Worm (Caenorhabditis elegans): Measurements from ENCODE around the gene str-131.

Gene str-131

ce11 chrV:8081579-8081978 is at the start of gene str-131:
Gene str-131 (minus strand): TSS chrV:8081679.
- no peak for TF ChIP-seq flt-1 (GFP tag; IDR thresholded peaks at IDR 0.05)
- TF ChIP-seq T22C8.4 (GFP tag; IDR thresholded peaks at IDR 0.05), result no peak
- TF ChIP-seq ref-1 (GFP tag; conservative IDR thresholded peaks at IDR 0.05), result no peak
- TF ChIP-seq cog-1 (tag; optimal IDR thresholded peaks at IDR 0.05), result no peak
- TF ChIP-seq ztf-29 (GFP tag; IDR thresholded peaks at IDR 0.05), result no peak
- no peak for TF ChIP-seq tab-1 (GFP tag; IDR thresholded peaks at IDR 0.05)
- no peak for TF ChIP-seq med-1 (GFP tag; optimal IDR thresholded peaks at IDR 0.05; ENCODE audit: insufficient read depth)

ce11 chrV:8130812-8131211 is 49.3 kb upstream of the str-131 start:
- TF ChIP-seq ztf-29 (GFP tag; IDR thresholded peaks at IDR 0.05) (no peak), T22C8.4 (GFP tag; IDR thresholded peaks at IDR 0.05) (no peak), klf-2 (GFP tag; conservative IDR thresholded peaks at IDR 0.05) (no peak), ref-1 (GFP tag; conservative IDR thresholded peaks at IDR 0.05) (no peak), flt-1 (GFP tag; IDR thresholded peaks at IDR 0.05) (no peak), med-1 (GFP tag; optimal IDR thresholded peaks at IDR 0.05; ENCODE audit: insufficient read depth) (no peak), cog-1 (tag; optimal IDR thresholded peaks at IDR 0.05) (no peak), ztf-23 (GFP tag; IDR thresholded peaks at IDR 0.05) (no peak), tab-1 (GFP tag; IDR thresholded peaks at IDR 0.05) (no peak)

ce11 chrV:8130149-8130661 is 48.7 kb upstream of the str-131 start, which contains the start of gene snap-1:
Gene snap-1 (plus strand): TSS chrV:8130611.
- TF ChIP-seq med-1 (GFP tag; optimal IDR thresholded peaks at IDR 0.05; ENCODE audit: insufficient read depth) (no peak), tab-1 (GFP tag; IDR thresholded peaks at IDR 0.05) (no peak), flt-1 (GFP tag; IDR thresholded peaks at IDR 0.05) (no peak)

ce11 chrV:8129719-8130118 is 48.2 kb upstream of the str-131 start:
- TF ChIP-seq tab-1 (GFP tag; IDR thresholded peaks at IDR 0.05), result no peak
- no peak for TF ChIP-seq T22C8.4 (GFP tag; IDR thresholded peaks at IDR 0.05)
- no peak for TF ChIP-seq flt-1 (GFP tag; IDR thresholded peaks at IDR 0.05)
- no peak for TF ChIP-seq ztf-23 (GFP tag; IDR thresholded peaks at IDR 0.05)
- no peak for TF ChIP-seq ztf-29 (GFP tag; IDR thresholded peaks at IDR 0.05)
- no peak for TF ChIP-seq klf-2 (GFP tag; conservative IDR thresholded peaks at IDR 0.05)
- TF ChIP-seq med-1 (GFP tag; optimal IDR thresholded peaks at IDR 0.05; ENCODE audit: insufficient read depth), result no peak
- no peak for TF ChIP-seq cog-1 (tag; optimal IDR thresholded peaks at IDR 0.05)
- TF ChIP-seq ref-1 (GFP tag; conservative IDR thresholded peaks at IDR 0.05), result no peak

- no peak for TF ChIP-seq klf-2 (GFP tag; conservative IDR thresholded peaks at IDR 0.05)
- no peak for TF ChIP-seq ref-1 (GFP tag; conservative IDR thresholded peaks at IDR 0.05)
- no peak for TF ChIP-seq flt-1 (GFP tag; IDR thresholded peaks at IDR 0.05)
- no peak for TF ChIP-seq tab-1 (GFP tag; IDR thresholded peaks at IDR 0.05)
Observed at ce11 chrV:8129252-8129651, 47.8 kb upstream of the str-131 start, which contains the start of gene spr-1. Gene spr-1 (minus strand): TSS chrV:8129352.

- TF ChIP-seq ztf-29 (GFP tag; IDR thresholded peaks at IDR 0.05), result no peak
- TF ChIP-seq cog-1 (tag; optimal IDR thresholded peaks at IDR 0.05), result no peak
- TF ChIP-seq med-1 (GFP tag; optimal IDR thresholded peaks at IDR 0.05; ENCODE audit: insufficient read depth), result no peak
- TF ChIP-seq T22C8.4 (GFP tag; IDR thresholded peaks at IDR 0.05), result no peak
- TF ChIP-seq ref-1 (GFP tag; conservative IDR thresholded peaks at IDR 0.05), result no peak
- TF ChIP-seq tab-1 (GFP tag; IDR thresholded peaks at IDR 0.05), result no peak
- no peak for TF ChIP-seq klf-2 (GFP tag; conservative IDR thresholded peaks at IDR 0.05)
- TF ChIP-seq flt-1 (GFP tag; IDR thresholded peaks at IDR 0.05), result no peak
- no peak for TF ChIP-seq ztf-23 (GFP tag; IDR thresholded peaks at IDR 0.05)
Observed at ce11 chrV:8123384-8123783, 41.9 kb upstream of the str-131 start, which contains the start of gene D1014.5. Gene D1014.5 (plus strand): TSS chrV:8123684.

ce11 chrV:8120868-8121267 is 39.4 kb upstream of the str-131 start, which contains the start of gene D1014.6:
Gene D1014.6 (plus strand): TSS chrV:8121168.
- TF ChIP-seq flt-1 (GFP tag; IDR thresholded peaks at IDR 0.05) (no peak), klf-2 (GFP tag; conservative IDR thresholded peaks at IDR 0.05) (no peak), cog-1 (tag; optimal IDR thresholded peaks at IDR 0.05) (no peak), ztf-23 (GFP tag; IDR thresholded peaks at IDR 0.05) (no peak), tab-1 (GFP tag; IDR thresholded peaks at IDR 0.05) (no peak), med-1 (GFP tag; optimal IDR thresholded peaks at IDR 0.05; ENCODE audit: insufficient read depth) (no peak), T22C8.4 (GFP tag; IDR thresholded peaks at IDR 0.05) (no peak), ztf-29 (GFP tag; IDR thresholded peaks at IDR 0.05) (no peak), ref-1 (GFP tag; conservative IDR thresholded peaks at IDR 0.05) (no peak)

ce11 chrV:8117964-8118363 is 36.5 kb upstream of the str-131 start, which contains the start of gene D1014.7:
Gene D1014.7 (plus strand): TSS chrV:8118264.
- TF ChIP-seq ztf-29 (GFP tag; IDR thresholded peaks at IDR 0.05) (no peak), flt-1 (GFP tag; IDR thresholded peaks at IDR 0.05) (no peak), cog-1 (tag; optimal IDR thresholded peaks at IDR 0.05) (no peak), T22C8.4 (GFP tag; IDR thresholded peaks at IDR 0.05) (no peak), tab-1 (GFP tag; IDR thresholded peaks at IDR 0.05) (no peak), klf-2 (GFP tag; conservative IDR thresholded peaks at IDR 0.05) (no peak), ref-1 (GFP tag; conservative IDR thresholded peaks at IDR 0.05) (no peak), med-1 (GFP tag; optimal IDR thresholded peaks at IDR 0.05; ENCODE audit: insufficient read depth) (no peak), ztf-23 (GFP tag; IDR thresholded peaks at IDR 0.05) (no peak)

- no peak for TF ChIP-seq cog-1 (tag; optimal IDR thresholded peaks at IDR 0.05)
- TF ChIP-seq ref-1 (GFP tag; conservative IDR thresholded peaks at IDR 0.05), result no peak
- TF ChIP-seq tab-1 (GFP tag; IDR thresholded peaks at IDR 0.05), result no peak
- TF ChIP-seq med-1 (GFP tag; optimal IDR thresholded peaks at IDR 0.05; ENCODE audit: insufficient read depth), result no peak
- no peak for TF ChIP-seq T22C8.4 (GFP tag; IDR thresholded peaks at IDR 0.05)
- no peak for TF ChIP-seq klf-2 (GFP tag; conservative IDR thresholded peaks at IDR 0.05)
- TF ChIP-seq ztf-23 (GFP tag; IDR thresholded peaks at IDR 0.05), result no peak
Observed at ce11 chrV:8114542-8114941, 33.1 kb upstream of the str-131 start.

ce11 chrV:8110816-8111215 is 29.3 kb upstream of the str-131 start:
- TF ChIP-seq klf-2 (GFP tag; conservative IDR thresholded peaks at IDR 0.05) (no peak), ref-1 (GFP tag; conservative IDR thresholded peaks at IDR 0.05) (no peak), ztf-23 (GFP tag; IDR thresholded peaks at IDR 0.05) (no peak), cog-1 (tag; optimal IDR thresholded peaks at IDR 0.05) (no peak), T22C8.4 (GFP tag; IDR thresholded peaks at IDR 0.05) (no peak), med-1 (GFP tag; optimal IDR thresholded peaks at IDR 0.05; ENCODE audit: insufficient read depth) (no peak), ztf-29 (GFP tag; IDR thresholded peaks at IDR 0.05) (no peak), flt-1 (GFP tag; IDR thresholded peaks at IDR 0.05) (no peak), tab-1 (GFP tag; IDR thresholded peaks at IDR 0.05) (no peak)
